Worm (Caenorhabditis elegans): ENCODE measurements around the gene kin-33.
"Not testable (repeated sequence)": the region's sequence is repeated elsewhere in the genome, so short reads cannot be mapped to it uniquely, and the experiment has no call there.

kin-33 gene

ce11 chrV:215697-216096 is 18.8 kb downstream of the kin-33 start:
- TF ChIP-seq hlh-4 (tag; optimal IDR thresholded peaks at IDR 0.05), result peak; percentile 92
- TF ChIP-seq lir-3 (tag; optimal IDR thresholded peaks at IDR 0.05; ENCODE audit: poor library complexity), result no peak

ce11 chrV:212687-213086 is 21.8 kb downstream of the kin-33 start, which contains the start of gene DC2.5:
Gene DC2.5, minus strand, starts transcription at chrV:212787.
- not testable (repeated sequence) for TF ChIP-seq irx-1, C34B4.2, F16B12.6 (tag; optimal IDR thresholded peaks at IDR 0.05)

- TF ChIP-seq dsc-1 (tag; optimal IDR thresholded peaks at IDR 0.05), result peak; percentile 92
- TF ChIP-seq efl-1 (optimal IDR thresholded peaks at IDR 0.05), result no peak
- peak in 1 of 2 experiments; percentile 3 for TF ChIP-seq efl-1 (GFP tag; optimal IDR thresholded peaks at IDR 0.05 in 1 of 2)
- TF ChIP-seq fkh-4 (tag; optimal IDR thresholded peaks at IDR 0.05; ENCODE audit: borderline replicate concordance), result peak; percentile 67
- TF ChIP-seq nhr-20 (tag; optimal IDR thresholded peaks at IDR 0.05), result peak; percentile 86
- TF ChIP-seq elt-2 (tag; optimal IDR thresholded peaks at IDR 0.05), result peak; percentile 20
- TF ChIP-seq ama-1 (optimal IDR thresholded peaks at IDR 0.05), result no peak
- no peak for TF ChIP-seq tlp-1 (tag; optimal IDR thresholded peaks at IDR 0.05)
- TF ChIP-seq rnt-1 (tag; optimal IDR thresholded peaks at IDR 0.05), result no peak
- TF ChIP-seq skn-1 (tag; optimal IDR thresholded peaks at IDR 0.05), result peak; percentile 23
- TF ChIP-seq grh-1 (GFP tag; IDR thresholded peaks at IDR 0.05), result no peak
- no peak for TF ChIP-seq aha-1 (tag; optimal IDR thresholded peaks at IDR 0.05)
Measured at ce11 chrV:211388-212168, 22.9 kb downstream of the kin-33 start.

- TF ChIP-seq efl-1 (optimal IDR thresholded peaks at IDR 0.05) (no peak), efl-1 (GFP tag; optimal IDR thresholded peaks at IDR 0.05 in 1 of 2) (peak in 1 of 2 experiments; percentile 40), mab-9 (GFP tag; IDR thresholded peaks at IDR 0.05) (0 out of 2 replicates have a peak, but pooled peaks have one; percentile 19), snu-23 (GFP tag; optimal IDR thresholded peaks at IDR 0.05) (no peak), lsy-2 (tag; optimal IDR thresholded peaks at IDR 0.05) (no peak), sox-4 (tag; optimal IDR thresholded peaks at IDR 0.05) (no peak)
Measured at ce11 chrV:206814-207213, 27.7 kb downstream of the kin-33 start.

ce11 chrV:203855-204432 is 30.5 kb downstream of the kin-33 start, which contains the start of gene lec-12:
Gene lec-12, plus strand, starts transcription at chrV:204382.
- TF ChIP-seq snu-23 (GFP tag; optimal IDR thresholded peaks at IDR 0.05) (peak; percentile 21), mdl-1 (tag; optimal IDR thresholded peaks at IDR 0.05) (no peak), sox-4 (tag; optimal IDR thresholded peaks at IDR 0.05) (no peak), efl-1 (optimal IDR thresholded peaks at IDR 0.05) (no peak), efl-1 (GFP tag; optimal IDR thresholded peaks at IDR 0.05 in 1 of 2) (peak in 1 of 2 experiments; percentile 8), nhr-20 (tag; optimal IDR thresholded peaks at IDR 0.05) (peak; percentile 24), nhr-47 (tag; optimal IDR thresholded peaks at IDR 0.05) (peak; percentile 16), unc-130 (tag; optimal IDR thresholded peaks at IDR 0.05) (no peak), aly-2 (tag; optimal IDR thresholded peaks at IDR 0.05) (no peak), unc-30 (tag; optimal IDR thresholded peaks at IDR 0.05) (no peak), lsy-2 (tag; optimal IDR thresholded peaks at IDR 0.05) (peak in 1 of 2 experiments; percentile 10), snpc-4 (tag; optimal IDR thresholded peaks at IDR 0.05) (no peak), unc-62 (GFP tag; optimal IDR thresholded peaks at IDR 0.05) (no peak), Y116A8C.19 (tag; optimal IDR thresholded peaks at IDR 0.05; ENCODE audit: borderline replicate concordance) (no peak), nhr-71 (tag; optimal IDR thresholded peaks at IDR 0.05) (peak; percentile 25), skn-1 (tag; optimal IDR thresholded peaks at IDR 0.05) (peak; percentile 11), elt-2 (tag; optimal IDR thresholded peaks at IDR 0.05) (no peak), pag-3 (tag; optimal IDR thresholded peaks at IDR 0.05; ENCODE audit: borderline replicate concordance, insufficient read depth) (no peak), mep-1 (tag; optimal IDR thresholded peaks at IDR 0.05) (peak; percentile 15), nhr-84 (tag; optimal IDR thresholded peaks at IDR 0.05) (no peak), sptf-1 (tag; optimal IDR thresholded peaks at IDR 0.05) (no peak), ceh-82 (tag; optimal IDR thresholded peaks at IDR 0.05) (no peak), unc-98 (GFP tag; IDR thresholded peaks at IDR 0.05) (no peak), fkh-8 (tag; optimal IDR thresholded peaks at IDR 0.05) (peak; percentile 8), irx-1 (tag; optimal IDR thresholded peaks at IDR 0.05) (peak; percentile 14), hlh-17 (GFP tag; optimal IDR thresholded peaks at IDR 0.05; ENCODE audit: borderline replicate concordance) (no peak), nhr-28 (tag; optimal IDR thresholded peaks at IDR 0.05) (no peak)
